Worm (Caenorhabditis elegans): ENCODE data around the gene unc-24.
"Not testable (repeated sequence)": the region's sequence is repeated elsewhere in the genome, so short reads cannot be mapped to it uniquely, and the experiment has no call there.

unc-24 gene

ce11 chrIV:8010521-8010920 lies 30.9 kb downstream of the unc-24 start:
- TF ChIP-seq nhr-129 (tag; optimal IDR thresholded peaks at IDR 0.05), result no peak
- no peak for TF ChIP-seq ceh-82 (tag; optimal IDR thresholded peaks at IDR 0.05)
- no peak for TF ChIP-seq elt-3 (tag; optimal IDR thresholded peaks at IDR 0.05)
- TF ChIP-seq nhr-21 (tag; optimal IDR thresholded peaks at IDR 0.05), result no peak
- no peak for TF ChIP-seq C34F6.9 (tag; optimal IDR thresholded peaks at IDR 0.05)
- TF ChIP-seq F13H6.1 (tag; optimal IDR thresholded peaks at IDR 0.05), result no peak
- TF ChIP-seq lin-11 (tag; optimal IDR thresholded peaks at IDR 0.05), result no peak
- TF ChIP-seq ztf-1 (GFP tag; conservative IDR thresholded peaks at IDR 0.05), result no peak
- no peak for TF ChIP-seq dmd-4 (tag; optimal IDR thresholded peaks at IDR 0.05)
- no peak for TF ChIP-seq aly-2 (tag; optimal IDR thresholded peaks at IDR 0.05)
- no peak for TF ChIP-seq lsy-2 (tag; optimal IDR thresholded peaks at IDR 0.05)
- TF ChIP-seq sma-3 (GFP tag; optimal IDR thresholded peaks at IDR 0.05), result no peak
- no peak for TF ChIP-seq ztf-4 (tag; optimal IDR thresholded peaks at IDR 0.05)
- no peak for TF ChIP-seq blmp-1 (tag; optimal IDR thresholded peaks at IDR 0.05; ENCODE audit: insufficient read depth)
- no peak for TF ChIP-seq peb-1 (tag; optimal IDR thresholded peaks at IDR 0.05)
- TF ChIP-seq nhr-12 (tag; optimal IDR thresholded peaks at IDR 0.05), result no peak
- TF ChIP-seq elt-1 (tag; optimal IDR thresholded peaks at IDR 0.05), result no peak

ce11 chrIV:8012330-8012729 lies 32.7 kb downstream of the unc-24 start, which contains the start of gene Y42H9B.3:
Y42H9B.3 (minus strand) TSS chrIV:8012430.
- TF ChIP-seq ztf-4 (tag; optimal IDR thresholded peaks at IDR 0.05), result no peak
- TF ChIP-seq nhr-129 (tag; optimal IDR thresholded peaks at IDR 0.05), result no peak
- no peak for TF ChIP-seq mdl-1 (tag; optimal IDR thresholded peaks at IDR 0.05)
- no peak for TF ChIP-seq elt-3 (tag; optimal IDR thresholded peaks at IDR 0.05)
- no peak for TF ChIP-seq nhr-77 (tag; optimal IDR thresholded peaks at IDR 0.05)
- TF ChIP-seq nhr-12 (tag; optimal IDR thresholded peaks at IDR 0.05), result no peak
- TF ChIP-seq gmeb-1 (tag; optimal IDR thresholded peaks at IDR 0.05), result no peak

- TF ChIP-seq alr-1 (tag; optimal IDR thresholded peaks at IDR 0.05), result no peak
- no peak for TF ChIP-seq unc-39 (tag; optimal IDR thresholded peaks at IDR 0.05)
- no peak for TF ChIP-seq lin-39 (tag; optimal IDR thresholded peaks at IDR 0.05)
- no peak for TF ChIP-seq mbf-1 (tag; optimal IDR thresholded peaks at IDR 0.05)
- TF ChIP-seq nhr-21 (tag; optimal IDR thresholded peaks at IDR 0.05), result no peak
- TF ChIP-seq nhr-237 (tag; optimal IDR thresholded peaks at IDR 0.05), result no peak
- no peak for TF ChIP-seq ceh-82 (tag; optimal IDR thresholded peaks at IDR 0.05)
- no peak for TF ChIP-seq nhr-77 (tag; optimal IDR thresholded peaks at IDR 0.05)
- no peak for TF ChIP-seq mab-5 (tag; optimal IDR thresholded peaks at IDR 0.05)
- TF ChIP-seq egl-27 (tag; optimal IDR thresholded peaks at IDR 0.05), result no peak
- TF ChIP-seq crh-2 (tag; optimal IDR thresholded peaks at IDR 0.05), result no peak
- no peak for TF ChIP-seq nhr-11 (tag; optimal IDR thresholded peaks at IDR 0.05)
- TF ChIP-seq sem-4 (tag; optimal IDR thresholded peaks at IDR 0.05), result no peak
- no peak for TF ChIP-seq fos-1 (tag; optimal IDR thresholded peaks at IDR 0.05)
- TF ChIP-seq F13H6.1 (tag; optimal IDR thresholded peaks at IDR 0.05), result no peak
- TF ChIP-seq aly-2 (tag; optimal IDR thresholded peaks at IDR 0.05), result no peak
- TF ChIP-seq nhr-10 (tag; optimal IDR thresholded peaks at IDR 0.05), result no peak
- TF ChIP-seq R02D3.7 (tag; optimal IDR thresholded peaks at IDR 0.05), result no peak
- no peak for TF ChIP-seq elt-3 (tag; optimal IDR thresholded peaks at IDR 0.05)
These were observed 34.2 kb downstream of the unc-24 start, which contains the start of gene C26B2.8 for ce11 chrIV:8013849-8014248. C26B2.8 (plus strand) TSS chrIV:8014149.

ce11 chrIV:8015726-8016312 lies 36.1 kb downstream of the unc-24 start, which contains the start of gene C26B2.7:
C26B2.7 (plus strand) TSS chrIV:8016274.
- peak; percentile 63 for TF ChIP-seq ztf-4 (tag; optimal IDR thresholded peaks at IDR 0.05)
- TF ChIP-seq R02D3.7 (tag; optimal IDR thresholded peaks at IDR 0.05), result peak; percentile 54
- peak; percentile 15 for TF ChIP-seq fos-1 (tag; optimal IDR thresholded peaks at IDR 0.05)
- peak; percentile 85 for TF ChIP-seq unc-55 (GFP tag; optimal IDR thresholded peaks at IDR 0.05)
- peak; percentile 66 for TF ChIP-seq lin-13 (GFP tag; optimal IDR thresholded peaks at IDR 0.05)
- TF ChIP-seq sma-9 (GFP tag; optimal IDR thresholded peaks at IDR 0.05), result peak; percentile 77
- TF ChIP-seq sma-9 (tag; optimal IDR thresholded peaks at IDR 0.05), result not testable (repeated sequence)
- peak; percentile 49 for TF ChIP-seq crh-2 (tag; optimal IDR thresholded peaks at IDR 0.05)
- peak; percentile 52 for TF ChIP-seq nhr-129 (tag; optimal IDR thresholded peaks at IDR 0.05)
- TF ChIP-seq F13H6.1 (tag; optimal IDR thresholded peaks at IDR 0.05), result peak; percentile 84
- TF ChIP-seq C34F6.9 (tag; optimal IDR thresholded peaks at IDR 0.05), result peak; percentile 40
- peak; percentile 69 for TF ChIP-seq nhr-21 (tag; optimal IDR thresholded peaks at IDR 0.05)
- TF ChIP-seq sma-3 (GFP tag; optimal IDR thresholded peaks at IDR 0.05), result peak; percentile 90
- TF ChIP-seq mab-5 (tag; optimal IDR thresholded peaks at IDR 0.05), result peak; percentile 25
- TF ChIP-seq lsy-2 (tag; optimal IDR thresholded peaks at IDR 0.05), result peak; percentile 27 to 73
- TF ChIP-seq gmeb-1 (tag; optimal IDR thresholded peaks at IDR 0.05), result peak; percentile 67

Data from whole organism, L2 larva.